Fruit fly (Drosophila melanogaster): ENCODE measurements around the gene unc-13-4A.

unc-13-4A gene

dm6 chr3L:7262471-7262870, 50.2 kb downstream of the unc-13-4A start:
- TF ChIP-seq cnc (optimal IDR thresholded peaks at IDR 0.05): no peak
- TF ChIP-seq CG33017 (tag; optimal IDR thresholded peaks at IDR 0.05): no peak
- TF ChIP-seq Clk (GFP tag; optimal IDR thresholded peaks at IDR 0.05): no peak
- TF ChIP-seq CG1620 (GFP tag; optimal IDR thresholded peaks at IDR 0.05): no peak
- TF ChIP-seq bab1 (GFP tag; optimal IDR thresholded peaks at IDR 0.05): no peak
- no peak for TF ChIP-seq CG12768 (GFP tag; optimal IDR thresholded peaks at IDR 0.05)
- TF ChIP-seq toe (GFP tag; optimal IDR thresholded peaks at IDR 0.05): no peak
- no peak for TF ChIP-seq CG5204 (GFP tag; optimal IDR thresholded peaks at IDR 0.05)
- TF ChIP-seq tj (GFP tag; optimal IDR thresholded peaks at IDR 0.05): no peak
- no peak for TF ChIP-seq kay (GFP tag; ENCODE audit: borderline replicate concordance)
- TF ChIP-seq CG14711 (tag; optimal IDR thresholded peaks at IDR 0.05): no peak

dm6 chr3L:7258267-7258666, 54.4 kb downstream of the unc-13-4A start:
- no peak for TF ChIP-seq tj (GFP tag; optimal IDR thresholded peaks at IDR 0.05)
- no peak for TF ChIP-seq bab1 (GFP tag; optimal IDR thresholded peaks at IDR 0.05)
- no peak for TF ChIP-seq CG5204 (GFP tag; optimal IDR thresholded peaks at IDR 0.05)
- TF ChIP-seq pad (GFP tag; optimal IDR thresholded peaks at IDR 0.05): no peak
- TF ChIP-seq CG33017 (tag; optimal IDR thresholded peaks at IDR 0.05): no peak
- no peak for TF ChIP-seq CG7101 (tag; optimal IDR thresholded peaks at IDR 0.05)
- TF ChIP-seq CG12768 (GFP tag; optimal IDR thresholded peaks at IDR 0.05): no peak
- no peak for TF ChIP-seq Hr96 (GFP tag; optimal IDR thresholded peaks at IDR 0.05)
- no peak for TF ChIP-seq ovo (GFP tag; optimal IDR thresholded peaks at IDR 0.05)
- no peak for TF ChIP-seq cic (GFP tag; optimal IDR thresholded peaks at IDR 0.05)
- no peak for TF ChIP-seq CG11617 (GFP tag; optimal IDR thresholded peaks at IDR 0.05)
- TF ChIP-seq kay (GFP tag; ENCODE audit: borderline replicate concordance): no peak
- TF ChIP-seq CG14711 (tag; optimal IDR thresholded peaks at IDR 0.05): no peak
- no peak for TF ChIP-seq CG7045 (GFP tag; optimal IDR thresholded peaks at IDR 0.05)
- TF ChIP-seq toe (GFP tag; optimal IDR thresholded peaks at IDR 0.05): no peak
- no peak for TF ChIP-seq cnc (optimal IDR thresholded peaks at IDR 0.05)
- no peak for TF ChIP-seq Mnt (GFP tag; optimal IDR thresholded peaks at IDR 0.05)
- TF ChIP-seq CG1620 (GFP tag; optimal IDR thresholded peaks at IDR 0.05): no peak
- TF ChIP-seq Crg-1 (GFP tag; optimal IDR thresholded peaks at IDR 0.05): no peak
- no peak for TF ChIP-seq Clk (GFP tag; optimal IDR thresholded peaks at IDR 0.05)

DNA sequence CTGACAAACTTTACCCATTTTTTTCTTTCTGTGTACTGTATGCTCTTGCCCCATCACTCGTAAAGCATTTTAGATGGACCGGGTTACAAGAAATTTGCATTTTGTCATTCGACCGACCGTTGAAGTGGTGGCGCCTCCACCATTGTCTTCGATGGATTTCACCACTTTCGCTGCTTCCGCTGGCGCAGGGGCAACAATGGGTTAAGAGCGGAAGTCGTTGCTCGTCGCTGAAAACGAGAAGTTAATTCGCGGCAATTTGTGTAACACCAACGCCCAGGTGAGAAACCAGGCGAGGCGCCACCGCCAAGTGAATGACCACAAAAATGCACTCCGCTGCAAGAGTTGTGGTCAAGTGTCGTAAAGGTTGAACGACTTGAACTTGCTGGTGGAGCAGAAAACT, 58.0 kb downstream of the unc-13-4A start:
- TF ChIP-seq toe (GFP tag; optimal IDR thresholded peaks at IDR 0.05) (no peak), cic (GFP tag; optimal IDR thresholded peaks at IDR 0.05) (no peak), CG14711 (tag; optimal IDR thresholded peaks at IDR 0.05) (no peak), bab1 (GFP tag; optimal IDR thresholded peaks at IDR 0.05) (no peak), ovo (GFP tag; optimal IDR thresholded peaks at IDR 0.05) (no peak)

DNA sequence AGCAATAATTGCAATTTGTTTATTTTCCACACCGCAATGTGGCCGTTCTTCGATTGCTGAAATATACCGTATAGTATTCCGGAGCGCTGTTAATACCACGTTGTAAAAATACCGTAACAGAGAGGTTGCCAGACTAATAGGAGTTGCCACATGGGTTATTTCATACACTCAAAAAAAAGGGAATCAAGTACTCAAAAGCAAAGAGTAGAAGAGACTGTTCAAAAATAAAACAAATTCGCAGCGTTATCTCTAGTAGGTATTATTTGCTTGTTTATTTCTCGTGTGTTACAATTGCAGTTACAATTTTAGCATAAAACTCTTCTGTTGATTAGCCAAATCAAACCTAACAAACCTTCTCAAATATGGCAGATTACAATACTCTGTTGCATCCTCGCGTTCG, 62.2 kb downstream of the unc-13-4A start, which contains the start of gene MED4:
MED4 (minus strand) TSS at position 59 of the 400 bp plus-strand sequence.
- TF ChIP-seq pad (GFP tag; optimal IDR thresholded peaks at IDR 0.05) (peak; percentile 17), CG7045 (GFP tag; optimal IDR thresholded peaks at IDR 0.05) (peak; percentile 45), ovo (GFP tag; optimal IDR thresholded peaks at IDR 0.05) (no peak), cic (GFP tag; optimal IDR thresholded peaks at IDR 0.05) (no peak), tj (GFP tag; optimal IDR thresholded peaks at IDR 0.05) (peak; percentile 20), CG5204 (GFP tag; optimal IDR thresholded peaks at IDR 0.05) (no peak), CG12768 (GFP tag; optimal IDR thresholded peaks at IDR 0.05) (peak; percentile 41), CG11617 (GFP tag; optimal IDR thresholded peaks at IDR 0.05) (peak; percentile 24), CG33017 (tag; optimal IDR thresholded peaks at IDR 0.05) (no peak), kay (GFP tag; ENCODE audit: borderline replicate concordance) (no peak), CG1620 (GFP tag; optimal IDR thresholded peaks at IDR 0.05) (peak; percentile 38), bab1 (GFP tag; optimal IDR thresholded peaks at IDR 0.05) (peak; percentile 67), CG14711 (tag; optimal IDR thresholded peaks at IDR 0.05) (peak; percentile 16), CG7101 (tag; optimal IDR thresholded peaks at IDR 0.05) (peak; percentile 50), cnc (optimal IDR thresholded peaks at IDR 0.05) (no peak), Hr96 (GFP tag; optimal IDR thresholded peaks at IDR 0.05) (peak; percentile 17), toe (GFP tag; optimal IDR thresholded peaks at IDR 0.05) (peak; percentile 51), Mnt (GFP tag; optimal IDR thresholded peaks at IDR 0.05) (peak; percentile 43), Clk (GFP tag; optimal IDR thresholded peaks at IDR 0.05) (peak; percentile 5), Crg-1 (GFP tag; optimal IDR thresholded peaks at IDR 0.05) (peak; percentile 18)

- TF ChIP-seq CG7101 (tag; optimal IDR thresholded peaks at IDR 0.05) (peak; percentile 43), bab1 (GFP tag; optimal IDR thresholded peaks at IDR 0.05) (peak; percentile 35), Hr96 (GFP tag; optimal IDR thresholded peaks at IDR 0.05) (no peak), CG7045 (GFP tag; optimal IDR thresholded peaks at IDR 0.05) (no peak), CG11617 (GFP tag; optimal IDR thresholded peaks at IDR 0.05) (peak; percentile 2), toe (GFP tag; optimal IDR thresholded peaks at IDR 0.05) (peak; percentile 19), pad (GFP tag; optimal IDR thresholded peaks at IDR 0.05) (no peak), Mnt (GFP tag; optimal IDR thresholded peaks at IDR 0.05) (peak; percentile 17)
Observed at dm6 chr3L:7249167-7249566, 63.5 kb downstream of the unc-13-4A start, which contains the start of gene Cdc27. TSS of gene Cdc27 (minus strand) at chr3L:7249340.

DNA sequence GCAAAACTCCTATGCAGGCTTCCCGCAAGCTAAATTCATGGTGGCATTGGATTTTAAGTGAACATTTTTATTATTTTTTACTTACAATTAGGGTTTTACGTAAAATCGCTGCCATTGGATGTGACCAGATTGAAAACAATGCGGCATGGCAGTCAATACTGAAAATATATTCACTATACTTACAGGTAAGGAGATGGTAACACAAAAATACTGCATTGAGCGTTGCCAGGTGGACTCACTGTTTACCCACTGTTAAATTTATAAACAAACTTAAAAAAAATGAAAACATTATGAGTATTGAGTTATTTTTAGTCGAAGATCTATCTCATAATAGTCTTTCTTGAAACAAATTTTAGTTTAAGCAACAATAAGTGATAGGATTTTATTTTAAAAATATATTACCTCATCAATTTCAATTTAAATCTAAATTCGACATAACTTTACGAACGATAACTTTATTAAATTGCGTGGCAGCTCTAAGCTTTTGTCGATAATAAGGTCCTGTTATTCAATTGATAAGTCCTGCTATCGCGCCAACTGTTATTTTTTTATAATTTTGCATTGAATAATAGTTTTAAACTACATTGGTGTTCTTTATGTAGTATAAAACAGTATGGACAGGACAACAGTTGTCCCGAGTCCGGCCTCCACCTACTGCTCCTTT, 68.8 kb downstream of the unc-13-4A start, which contains the start of the genes mRpL50 and mei-P22:
mRpL50 (minus strand) TSS at position 159 of the 664 bp plus-strand sequence.
mei-P22 (plus strand) TSS at position 614 of the 664 bp plus-strand sequence.
- TF ChIP-seq toe (GFP tag; optimal IDR thresholded peaks at IDR 0.05) (peak; percentile 4), pad (GFP tag; optimal IDR thresholded peaks at IDR 0.05) (no peak), Mnt (GFP tag; optimal IDR thresholded peaks at IDR 0.05) (peak; percentile 41), kay (GFP tag; ENCODE audit: borderline replicate concordance) (no peak), CG33017 (tag; optimal IDR thresholded peaks at IDR 0.05) (no peak), CG7101 (tag; optimal IDR thresholded peaks at IDR 0.05) (peak; percentile 22), tj (GFP tag; optimal IDR thresholded peaks at IDR 0.05) (no peak), Hr96 (GFP tag; optimal IDR thresholded peaks at IDR 0.05) (no peak), CG11617 (GFP tag; optimal IDR thresholded peaks at IDR 0.05) (no peak), Clk (GFP tag; optimal IDR thresholded peaks at IDR 0.05) (no peak), cnc (optimal IDR thresholded peaks at IDR 0.05) (no peak), Crg-1 (GFP tag; optimal IDR thresholded peaks at IDR 0.05) (no peak), CG12768 (GFP tag; optimal IDR thresholded peaks at IDR 0.05) (no peak), cic (GFP tag; optimal IDR thresholded peaks at IDR 0.05) (no peak), bab1 (GFP tag; optimal IDR thresholded peaks at IDR 0.05) (peak; percentile 21), ovo (GFP tag; optimal IDR thresholded peaks at IDR 0.05) (no peak), CG5204 (GFP tag; optimal IDR thresholded peaks at IDR 0.05) (no peak), CG14711 (tag; optimal IDR thresholded peaks at IDR 0.05) (peak; percentile 9), CG1620 (GFP tag; optimal IDR thresholded peaks at IDR 0.05) (peak; percentile 6), CG7045 (GFP tag; optimal IDR thresholded peaks at IDR 0.05) (no peak)
